Worm (Caenorhabditis elegans) whole organism, L4/young adult: ENCODE measurements around the gene W01A11.1.
A peak's percentile ranks its signal among the peaks of the same experiment; 100 is the strongest.

Source experiments
- W03F9.2 ChIP-seq: fragments of 150-350 bp; optimal IDR thresholded peaks from 2 replicates; lab custom pipeline; 2014; ENCODE audit warnings: missing biosample characterization, missing genetic modification characterization
- dao-5 ChIP-seq: sonication (generic microtip); optimal IDR thresholded peaks from 2 replicates; lab custom pipeline; 2016; ENCODE audit warnings: missing genotype, missing genetic modification characterization, moderate library complexity, missing compliant biosample characterization
- him-1 ChIP-seq: sonication (generic microtip); optimal IDR thresholded peaks from 2 replicates; lab custom pipeline; 2016; ENCODE audit warnings: missing genotype, missing genetic modification reagents, missing genetic modification characterization, missing compliant biosample characterization

W01A11.1 gene

ce11 chrV:6511121-6511520, 12.1 kb downstream of the W01A11.1 start, which contains the start of gene ubh-1:
Gene ubh-1 (minus strand): TSS chrV:6511409.
- TF ChIP-seq dao-5 (tag; lab: Kevin White, UChicago), result no peak
- no peak for TF ChIP-seq him-1
- TF ChIP-seq W03F9.2 (tag; lab: Kevin White, UChicago), result no peak

- no peak for TF ChIP-seq him-1
- TF ChIP-seq W03F9.2 (tag; lab: Kevin White, UChicago), result no peak
- no peak for TF ChIP-seq dao-5 (tag; lab: Kevin White, UChicago)
These were observed 14.3 kb downstream of the W01A11.1 start for ce11 chrV:6513356-6513755.

ce11 chrV:6513786-6514430, 14.9 kb downstream of the W01A11.1 start:
- TF ChIP-seq dao-5 (tag; lab: Kevin White, UChicago) (no peak), him-1 (no peak), W03F9.2 (tag; lab: Kevin White, UChicago) (no peak)

DNA sequence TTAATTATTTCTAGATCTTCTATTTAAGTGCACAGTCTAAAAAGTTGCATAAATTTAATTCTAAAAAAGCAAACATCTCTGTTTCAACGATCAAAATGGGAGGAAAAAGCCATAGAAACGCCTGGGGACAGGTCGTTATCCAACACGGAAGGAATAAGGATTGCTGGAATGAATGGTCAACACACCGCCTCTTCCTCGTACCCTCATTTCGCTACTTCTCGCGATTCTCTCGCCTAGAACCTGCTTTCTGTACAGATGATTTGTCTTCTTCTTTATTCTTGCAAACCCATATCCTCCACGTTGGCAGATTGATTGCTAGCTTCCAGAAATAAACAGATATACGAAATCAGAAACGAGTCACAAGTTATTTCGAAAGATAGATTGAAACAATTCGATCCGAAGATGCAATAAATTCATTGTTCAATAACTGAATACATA, 15.9 kb downstream of the W01A11.1 start, which contains the start of gene dpy-11:
dpy-11 (minus strand) TSS at position 354 of the 438 bp plus-strand sequence.
- TF ChIP-seq him-1, result no peak
- peak; percentile 18 for TF ChIP-seq W03F9.2 (tag; lab: Kevin White, UChicago)
- TF ChIP-seq dao-5 (tag; lab: Kevin White, UChicago), result no peak

DNA sequence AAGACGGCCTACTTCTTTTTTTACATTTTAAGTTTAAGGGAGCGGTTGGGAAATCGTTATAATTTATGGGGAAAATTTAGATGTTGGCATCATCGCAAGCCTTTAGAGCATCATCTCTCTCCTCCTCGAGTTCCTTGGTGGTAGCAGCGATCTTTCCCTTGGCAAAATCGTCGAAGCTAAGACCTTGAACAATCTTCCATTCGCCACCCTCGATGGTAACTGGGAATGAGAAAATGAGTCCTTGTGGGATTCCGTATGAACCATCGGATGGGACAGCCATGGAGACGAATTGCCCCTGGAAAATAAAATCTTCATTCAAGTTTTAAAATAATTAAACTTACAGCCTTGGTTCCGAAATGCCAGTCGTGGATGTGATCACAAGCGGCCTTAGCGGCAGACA, 16.3 kb downstream of the W01A11.1 start:
- TF ChIP-seq dao-5 (tag; lab: Kevin White, UChicago), result no peak
- TF ChIP-seq him-1, result no peak
- no peak for TF ChIP-seq W03F9.2 (tag; lab: Kevin White, UChicago)

ce11 chrV:6516491-6517304, 17.7 kb downstream of the W01A11.1 start, which contains the start of gene mdh-1:
Gene mdh-1 (minus strand): TSS chrV:6516526.
- TF ChIP-seq dao-5 (tag; lab: Kevin White, UChicago) (no peak), him-1 (no peak), W03F9.2 (tag; lab: Kevin White, UChicago) (no peak)

DNA sequence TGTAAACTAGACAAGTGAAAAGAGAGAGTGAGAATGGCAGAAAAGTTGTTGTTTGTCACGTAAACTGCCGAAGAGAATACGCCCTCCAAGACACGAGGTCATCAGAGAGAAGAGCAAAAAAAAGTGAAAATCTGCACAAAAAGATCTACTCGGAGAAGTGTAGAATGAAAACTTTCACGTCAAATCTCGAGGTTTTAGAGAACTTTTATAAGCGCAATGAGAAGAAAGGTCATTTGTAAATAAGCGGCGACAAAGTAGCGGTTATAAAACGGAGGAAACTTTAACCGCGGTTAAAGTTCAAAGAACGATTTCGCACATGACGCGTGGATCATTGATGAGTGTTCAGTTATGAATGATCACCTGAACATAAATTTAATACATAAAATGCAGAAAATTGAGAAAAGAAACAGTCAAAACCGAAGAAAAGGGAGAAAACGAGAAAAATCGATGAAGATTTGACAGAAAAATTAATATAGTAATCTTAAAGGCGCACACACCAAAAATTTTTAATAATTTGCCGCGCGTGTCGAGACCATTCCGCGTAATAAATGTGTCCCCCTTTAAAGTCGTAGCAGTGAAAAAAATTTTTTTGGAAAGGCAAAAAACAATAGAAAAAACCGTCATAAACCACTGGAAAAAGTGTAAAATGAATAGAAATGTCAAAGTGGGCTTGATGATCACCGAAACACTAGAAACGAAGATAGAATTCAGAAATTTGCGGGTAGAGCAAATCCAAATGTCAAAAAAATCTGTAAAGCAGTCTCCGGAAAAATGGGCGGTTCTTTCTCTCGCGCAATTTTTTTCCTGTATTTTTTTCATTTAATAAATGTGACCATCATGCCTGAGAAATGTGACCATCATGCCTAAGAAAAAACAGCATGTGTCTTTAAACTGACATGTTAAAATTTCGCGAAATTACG, 18.5 kb downstream of the W01A11.1 start:
- TF ChIP-seq dao-5 (tag; lab: Kevin White, UChicago), result no peak
- TF ChIP-seq W03F9.2 (tag; lab: Kevin White, UChicago), result no peak

DNA sequence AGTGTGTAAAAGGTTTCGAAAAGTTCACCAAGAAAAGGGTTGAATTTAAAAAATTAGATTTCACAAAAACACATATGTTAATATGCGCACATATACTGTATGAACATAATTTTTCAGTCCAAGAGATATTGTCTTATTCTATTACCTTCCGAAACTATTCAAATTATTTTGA, 19.1 kb downstream of the W01A11.1 start, which contains the start of gene F46E10.3:
F46E10.3 (plus strand) TSS at position 73 of the 172 bp plus-strand sequence.
- TF ChIP-seq W03F9.2 (tag; lab: Kevin White, UChicago), result no peak

ce11 chrV:6520385-6521080, 21.5 kb downstream of the W01A11.1 start, which contains the start of the genes F46E10.2 and F46E10.18:
Gene F46E10.2 (plus strand): TSS chrV:6520435.
Gene F46E10.18 (plus strand): TSS chrV:6521030.
- TF ChIP-seq him-1 (no peak), W03F9.2 (tag; lab: Kevin White, UChicago) (no peak), dao-5 (tag; lab: Kevin White, UChicago) (no peak)

- TF ChIP-seq dao-5 (tag; lab: Kevin White, UChicago) (no peak), him-1 (no peak), W03F9.2 (tag; lab: Kevin White, UChicago) (no peak)
These were observed 24.0 kb downstream of the W01A11.1 start for ce11 chrV:6522879-6523497.

- no peak for TF ChIP-seq W03F9.2 (tag; lab: Kevin White, UChicago)
- TF ChIP-seq dao-5 (tag; lab: Kevin White, UChicago), result no peak
- no peak for TF ChIP-seq him-1
These were observed 25.7 kb downstream of the W01A11.1 start, which contains the start of gene acs-1 for ce11 chrV:6524757-6525156. Gene acs-1 (plus strand): TSS chrV:6524989.

ce11 chrV:6533030-6533429, 34.0 kb downstream of the W01A11.1 start, which contains the start of gene hpo-26:
Gene hpo-26 (minus strand): TSS chrV:6533060.
- TF ChIP-seq dao-5 (tag; lab: Kevin White, UChicago) (no peak), W03F9.2 (tag; lab: Kevin White, UChicago) (no peak), him-1 (no peak)
